Worm (Caenorhabditis elegans): Measurements from ENCODE around the gene str-150.

ce11 chrV:16568056-16568455, 15.0 kb upstream of the str-150 start:
- TF ChIP-seq ztf-29 (GFP tag; IDR thresholded peaks at IDR 0.05) (no peak), ref-1 (GFP tag; conservative IDR thresholded peaks at IDR 0.05) (no peak), cog-1 (tag; optimal IDR thresholded peaks at IDR 0.05) (no peak)
